Fruit fly (Drosophila melanogaster) whole organism, prepupa: ENCODE measurements around the gene tx.
A peak's percentile ranks its signal among the peaks of the same experiment; 100 is the strongest.

ENCODE experiments used
- Blimp-1 ChIP-seq: fragments of 200-800 bp; sonication (Bioruptor generic); optimal IDR thresholded peaks from 3 replicates; lab custom pipeline; 2017; ENCODE audit warnings: missing biosample characterization, missing genetic modification characterization, mild to moderate bottlenecking, moderate library complexity, missing genetic modification reagents
- CG10631 ChIP-seq: fragments of 200-800 bp; sonication (Bioruptor generic); optimal IDR thresholded peaks from 2 replicates; lab custom pipeline; 2016; ENCODE audit warnings: missing biosample characterization, missing genetic modification characterization
- CG11294 ChIP-seq: fragments of 200-800 bp; sonication (Bioruptor generic); IDR thresholded peaks from 2 replicates; pipeline ENCODE4 v1.3.6; 2022; ENCODE audit warnings: missing biosample characterization, missing genetic modification characterization
- CG11762 ChIP-seq: fragments of 200-800 bp; sonication (Bioruptor generic); optimal IDR thresholded peaks from 3 replicates; lab custom pipeline; 2016; ENCODE audit warnings: missing biosample characterization, missing genetic modification characterization; ENCODE audit not compliant: insufficient read depth
- CG11902 ChIP-seq: fragments of 200-800 bp; sonication (Bioruptor generic); optimal IDR thresholded peaks from 3 replicates; lab custom pipeline; 2016; ENCODE audit warnings: missing biosample characterization, missing genetic modification characterization
- CG1621 ChIP-seq: fragments of 200-800 bp; sonication (Bioruptor generic); optimal IDR thresholded peaks from 3 replicates; lab custom pipeline; 2018; ENCODE audit warnings: missing biosample characterization, mild to moderate bottlenecking, missing genetic modification characterization
- CG16779 ChIP-seq: fragments of 200-800 bp; sonication (Bioruptor generic); optimal IDR thresholded peaks from 3 replicates; lab custom pipeline; 2017; ENCODE audit warnings: missing biosample characterization, mild to moderate bottlenecking, missing genetic modification characterization
- CG32006 ChIP-seq: fragments of 200-800 bp; sonication (Bioruptor generic); optimal IDR thresholded peaks from 3 replicates; lab custom pipeline; 2017; ENCODE audit warnings: missing biosample characterization, mild to moderate bottlenecking, missing genetic modification characterization
- CG3919 ChIP-seq: fragments of 200-800 bp; sonication (Bioruptor generic); optimal IDR thresholded peaks from 3 replicates; lab custom pipeline; 2016; ENCODE audit warnings: missing biosample characterization, missing genetic modification characterization
- CG4318 ChIP-seq: fragments of 200-800 bp; sonication (Bioruptor generic); optimal IDR thresholded peaks from 3 replicates; lab custom pipeline; 2017; ENCODE audit warnings: missing biosample characterization, mild to moderate bottlenecking, missing genetic modification characterization
- CG6163 ChIP-seq: fragments of 200-800 bp; sonication (Bioruptor generic); IDR thresholded peaks from 3 replicates; pipeline ENCODE4 v1.3.6; 2022; ENCODE audit warnings: missing biosample characterization, missing genetic modification characterization
- CG6792 ChIP-seq: fragments of 200-800 bp; sonication (Bioruptor generic); optimal IDR thresholded peaks from 3 replicates; lab custom pipeline; 2016; ENCODE audit warnings: missing biosample characterization, missing genetic modification characterization
- CG8319 ChIP-seq: fragments of 200-800 bp; sonication (Bioruptor generic); optimal IDR thresholded peaks from 3 replicates; lab custom pipeline; 2016; ENCODE audit warnings: missing biosample characterization, missing genetic modification characterization
- CG8632 ChIP-seq: fragments of 200-800 bp; sonication (Bioruptor generic); optimal IDR thresholded peaks from 3 replicates; lab custom pipeline; 2016; ENCODE audit warnings: missing biosample characterization, missing genetic modification characterization
- CG9139 ChIP-seq: fragments of 200-800 bp; sonication (Bioruptor generic); optimal IDR thresholded peaks from 3 replicates; lab custom pipeline; 2017; ENCODE audit warnings: missing biosample characterization, mild to moderate bottlenecking, missing genetic modification characterization
- Eip75B ChIP-seq: fragments of 200-800 bp; sonication (Bioruptor generic); optimal IDR thresholded peaks from 3 replicates; lab custom pipeline; 2016; ENCODE audit warnings: missing biosample characterization, missing genetic modification characterization
- Eip78C ChIP-seq: fragments of 200-800 bp; sonication (Bioruptor generic); peaks from one replicate; lab custom pipeline; 2016; ENCODE audit warnings: missing biosample characterization, missing genetic modification characterization
- Hr38 ChIP-seq: sonication (Bioruptor generic); optimal IDR thresholded peaks from 2 replicates; lab custom pipeline; 2016; ENCODE audit warnings: missing biosample characterization, missing genetic modification characterization
- Hr39 ChIP-seq: fragments of 200-800 bp; sonication (Bioruptor generic); optimal IDR thresholded peaks from 2 replicates; lab custom pipeline; 2016; ENCODE audit warnings: missing biosample characterization, missing genetic modification characterization
- Hr4 ChIP-seq: fragments of 200-800 bp; sonication (Bioruptor generic); optimal IDR thresholded peaks from 3 replicates; lab custom pipeline; 2016; ENCODE audit warnings: missing biosample characterization, missing genetic modification characterization
- OdsH ChIP-seq: fragments of 200-800 bp; sonication (Bioruptor generic); optimal IDR thresholded peaks from 3 replicates; lab custom pipeline; 2016; ENCODE audit warnings: missing biosample characterization, missing genetic modification characterization
- Sox14 ChIP-seq: fragments of 200-800 bp; sonication (Bioruptor generic); optimal IDR thresholded peaks from 3 replicates; lab custom pipeline; 2016; ENCODE audit warnings: missing biosample characterization, missing genetic modification characterization
- Sox15 ChIP-seq: fragments of 200-800 bp; sonication (Bioruptor generic); optimal IDR thresholded peaks from 3 replicates; lab custom pipeline; 2016; ENCODE audit warnings: missing biosample characterization, missing genetic modification characterization
- achi ChIP-seq: fragments of 200-800 bp; sonication (Bioruptor generic); optimal IDR thresholded peaks from 3 replicates; lab custom pipeline; 2016; ENCODE audit warnings: missing biosample characterization, missing genetic modification characterization
- acj6 ChIP-seq: fragments of 200-800 bp; sonication (Bioruptor generic); optimal IDR thresholded peaks from 3 replicates; lab custom pipeline; 2016; ENCODE audit warnings: missing biosample characterization, missing genetic modification characterization
- cyc ChIP-seq: fragments of 200-800 bp; sonication (Bioruptor generic); optimal IDR thresholded peaks from 3 replicates; lab custom pipeline; 2016; ENCODE audit warnings: missing biosample characterization, missing genetic modification characterization
- dac ChIP-seq: fragments of 200-800 bp; sonication (Bioruptor generic); optimal IDR thresholded peaks from 2 replicates; lab custom pipeline; 2017; ENCODE audit warnings: missing biosample characterization, mild to moderate bottlenecking, missing genetic modification characterization
- dsx ChIP-seq: fragments of 200-800 bp; optimal IDR thresholded peaks from 3 replicates; lab custom pipeline; 2019; ENCODE audit warnings: missing biosample characterization, mild to moderate bottlenecking, missing genetic modification characterization, moderate library complexity; ENCODE audit not compliant: poor library complexity, severe bottlenecking
- esn ChIP-seq: fragments of 200-800 bp; sonication (Bioruptor generic); optimal IDR thresholded peaks from 2 replicates; lab custom pipeline; 2016; ENCODE audit warnings: missing biosample characterization, mild to moderate bottlenecking, missing genetic modification characterization, moderate library complexity
- fd59A ChIP-seq: fragments of 200-800 bp; sonication (Bioruptor generic); optimal IDR thresholded peaks from 2 replicates; lab custom pipeline; 2017; ENCODE audit warnings: missing biosample characterization, mild to moderate bottlenecking, missing genetic modification characterization, missing genetic modification reagents
- fd85E ChIP-seq: fragments of 200-800 bp; sonication (Bioruptor generic); optimal IDR thresholded peaks from 3 replicates; lab custom pipeline; 2016; ENCODE audit warnings: missing biosample characterization, missing genetic modification characterization
- fkh ChIP-seq: fragments of 200-800 bp; sonication (Bioruptor generic); optimal IDR thresholded peaks from 3 replicates; lab custom pipeline; 2017; ENCODE audit warnings: missing biosample characterization, mild to moderate bottlenecking, missing genetic modification characterization, moderate library complexity
- lz ChIP-seq: fragments of 200-800 bp; sonication (Bioruptor generic); optimal IDR thresholded peaks from 3 replicates; lab custom pipeline; 2016; ENCODE audit warnings: missing biosample characterization, missing genetic modification characterization
- net ChIP-seq: fragments of 200-800 bp; sonication (Bioruptor generic); optimal IDR thresholded peaks from 3 replicates; lab custom pipeline; 2016; ENCODE audit warnings: missing biosample characterization, missing genetic modification characterization
- pdm3 ChIP-seq: fragments of 200-800 bp; sonication (Bioruptor generic); optimal IDR thresholded peaks from 3 replicates; lab custom pipeline; 2016; ENCODE audit warnings: missing biosample characterization, missing genetic modification characterization
- svp ChIP-seq: fragments of 200-800 bp; sonication (Bioruptor generic); peaks from one replicate; lab custom pipeline; 2016; ENCODE audit warnings: missing biosample characterization, missing genetic modification characterization
- vri ChIP-seq: fragments of 200-800 bp; sonication (Bioruptor generic); optimal IDR thresholded peaks from 3 replicates; lab custom pipeline; 2016; ENCODE audit warnings: missing biosample characterization, mild to moderate bottlenecking, missing genetic modification characterization

tx gene

DNA sequence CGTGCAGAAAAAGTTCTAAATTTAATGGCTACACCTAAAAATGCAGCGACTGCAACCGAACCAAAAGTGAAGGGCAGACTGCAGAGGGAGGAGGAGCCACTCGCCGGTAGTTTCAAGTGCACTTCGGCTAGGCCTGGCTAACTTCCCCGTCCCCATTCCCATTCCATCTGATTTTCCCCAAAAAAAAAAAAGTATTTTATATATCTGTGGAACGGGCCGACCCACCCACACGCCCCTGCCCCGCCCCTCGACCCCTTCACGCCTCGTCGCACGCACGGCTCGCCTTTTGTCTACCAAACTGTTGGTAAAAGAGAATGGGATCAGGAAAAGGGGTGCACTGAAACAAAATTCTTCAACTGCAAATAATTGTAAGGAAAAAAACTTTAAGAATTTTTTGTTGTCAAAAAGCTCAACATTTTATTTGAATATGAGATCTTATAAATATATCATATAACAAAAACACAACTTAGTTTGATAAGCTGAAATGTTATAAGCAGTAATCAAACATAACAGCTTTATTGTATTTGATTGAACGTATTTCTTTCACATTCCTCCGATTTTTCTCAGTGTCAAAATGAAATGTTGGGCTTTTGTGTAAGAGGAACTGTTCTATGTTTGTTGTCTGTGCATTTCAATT, 3.4 kb downstream of the tx start (continued):
- TF ChIP-seq CG16779 = no peak
- peak; percentile 63; the same call in 1 of the 3 replicates for TF ChIP-seq CG6163 (GFP tag; lab: Robert Waterston, UW)
- TF ChIP-seq Hr4 (GFP tag; lab: Kevin White, UChicago) = peak; percentile 40
- TF ChIP-seq CG11762 (GFP tag; lab: Kevin White, UChicago) = peak; percentile 35
- peak; percentile 41 for TF ChIP-seq Eip75B (GFP tag; lab: Kevin White, UChicago)
- no peak for TF ChIP-seq CG8319 (GFP tag; lab: Kevin White, UChicago)
- TF ChIP-seq Hr39 = no peak
- TF ChIP-seq OdsH (GFP tag; lab: Kevin White, UChicago) = peak; percentile 18
- peak; percentile 32 for TF ChIP-seq CG4318 (GFP tag; lab: Kevin White, UChicago)
- no peak for TF ChIP-seq CG1621 (tag; lab: Kevin White, UChicago)
- TF ChIP-seq fkh (GFP tag; lab: Kevin White, UChicago) = no peak
- peak; percentile 43 for TF ChIP-seq CG10631 (GFP tag; lab: Kevin White, UChicago)
- no peak for TF ChIP-seq Hr38 (GFP tag; lab: Kevin White, UChicago)
- no peak for TF ChIP-seq CG9139 (GFP tag; lab: Kevin White, UChicago)
- no peak for TF ChIP-seq fd85E (GFP tag; lab: Kevin White, UChicago)
- peak; percentile 86 for TF ChIP-seq Eip78C
- no peak for TF ChIP-seq Sox14 (GFP tag; lab: Kevin White, UChicago)
- no peak for TF ChIP-seq net (GFP tag; lab: Kevin White, UChicago)
- TF ChIP-seq pdm3 (GFP tag; lab: Kevin White, UChicago) = no peak
- TF ChIP-seq Sox15 = no peak
- no peak for TF ChIP-seq CG8632 (GFP tag; lab: Kevin White, UChicago)
- TF ChIP-seq lz (GFP tag; lab: Kevin White, UChicago) = no peak
- TF ChIP-seq CG11294 (GFP tag; lab: Robert Waterston, UW) = peak; percentile 12; the same call in 1 of the 2 replicates
- no peak for TF ChIP-seq CG11902
- TF ChIP-seq acj6 = no peak
- TF ChIP-seq CG3919 (GFP tag; lab: Kevin White, UChicago) = no peak
- no peak for TF ChIP-seq vri (GFP tag; lab: Kevin White, UChicago)
- no peak for TF ChIP-seq fd59A
- peak; percentile 70 for TF ChIP-seq CG32006
- TF ChIP-seq svp (GFP tag; lab: Kevin White, UChicago) = peak; percentile 51
- TF ChIP-seq achi (GFP tag; lab: Kevin White, UChicago) = peak; percentile 65
- TF ChIP-seq esn (GFP tag; lab: Kevin White, UChicago) = no peak
- TF ChIP-seq CG6792 (GFP tag; lab: Kevin White, UChicago) = no peak
- TF ChIP-seq, all 60 proteins: peak for 22

DNA sequence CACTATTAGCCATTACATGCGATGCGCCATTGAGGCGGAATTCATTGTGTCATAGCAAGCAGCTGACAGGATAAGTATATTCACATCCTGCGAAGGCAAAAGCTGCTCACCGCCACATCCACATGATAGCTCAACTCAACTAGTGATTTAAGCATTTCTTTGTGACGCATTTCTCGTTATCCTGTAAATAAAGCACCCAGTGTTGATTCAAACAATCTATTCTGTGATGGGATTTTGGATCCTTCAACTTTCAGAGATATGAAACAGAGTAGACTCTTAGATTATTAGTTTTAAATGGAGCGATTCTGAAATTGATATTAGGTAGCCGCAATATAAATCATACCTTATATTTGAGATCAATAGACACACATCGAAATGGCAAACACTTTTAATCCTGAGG, 8.2 kb downstream of the tx start, which contains the start of gene Hex-t1:
Hex-t1 (plus strand) TSS at position 301 of the 400 bp plus-strand sequence.
- no peak for TF ChIP-seq fd59A
- no peak for TF ChIP-seq dsx (GFP tag; lab: Kevin White, UChicago)
- no peak for TF ChIP-seq CG16779
- no peak for TF ChIP-seq CG8319 (GFP tag; lab: Kevin White, UChicago)
- TF ChIP-seq esn (GFP tag; lab: Kevin White, UChicago) = no peak
- no peak for TF ChIP-seq Blimp-1 (GFP tag; lab: Kevin White, UChicago)
- TF ChIP-seq Sox14 (GFP tag; lab: Kevin White, UChicago) = no peak
- TF ChIP-seq pdm3 (GFP tag; lab: Kevin White, UChicago) = no peak

DNA sequence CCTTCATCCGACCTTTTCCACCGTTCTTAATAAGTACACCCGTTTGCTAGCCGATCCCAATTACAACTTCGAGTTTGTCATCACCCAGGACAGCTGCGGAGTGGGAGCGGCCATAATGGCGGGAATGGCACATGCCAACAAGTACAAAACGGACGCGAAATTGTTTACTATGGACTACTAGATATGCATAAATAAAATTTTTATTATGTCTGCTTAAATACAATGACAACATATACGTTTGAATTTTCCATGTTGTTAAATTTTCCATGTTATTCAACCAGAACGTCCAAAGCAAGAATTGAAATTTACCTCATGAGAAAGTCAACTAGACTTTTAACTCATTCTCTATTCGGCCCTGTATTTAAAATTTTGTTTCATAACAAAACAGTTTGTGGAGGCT, 9.8 kb downstream of the tx start, which contains the start of gene Hex-t2:
Hex-t2 (plus strand) TSS at position 301 of the 400 bp plus-strand sequence.
- TF ChIP-seq Eip78C (no peak), cyc (GFP tag; lab: Kevin White, UChicago) (no peak), CG32006 (no peak), dac (GFP tag; lab: Kevin White, UChicago) (no peak), vri (GFP tag; lab: Kevin White, UChicago) (no peak), Eip75B (GFP tag; lab: Kevin White, UChicago) (no peak)
